Fruit fly (Drosophila melanogaster): Measurements from ENCODE around the gene Rca1.

Gene Rca1

DNA sequence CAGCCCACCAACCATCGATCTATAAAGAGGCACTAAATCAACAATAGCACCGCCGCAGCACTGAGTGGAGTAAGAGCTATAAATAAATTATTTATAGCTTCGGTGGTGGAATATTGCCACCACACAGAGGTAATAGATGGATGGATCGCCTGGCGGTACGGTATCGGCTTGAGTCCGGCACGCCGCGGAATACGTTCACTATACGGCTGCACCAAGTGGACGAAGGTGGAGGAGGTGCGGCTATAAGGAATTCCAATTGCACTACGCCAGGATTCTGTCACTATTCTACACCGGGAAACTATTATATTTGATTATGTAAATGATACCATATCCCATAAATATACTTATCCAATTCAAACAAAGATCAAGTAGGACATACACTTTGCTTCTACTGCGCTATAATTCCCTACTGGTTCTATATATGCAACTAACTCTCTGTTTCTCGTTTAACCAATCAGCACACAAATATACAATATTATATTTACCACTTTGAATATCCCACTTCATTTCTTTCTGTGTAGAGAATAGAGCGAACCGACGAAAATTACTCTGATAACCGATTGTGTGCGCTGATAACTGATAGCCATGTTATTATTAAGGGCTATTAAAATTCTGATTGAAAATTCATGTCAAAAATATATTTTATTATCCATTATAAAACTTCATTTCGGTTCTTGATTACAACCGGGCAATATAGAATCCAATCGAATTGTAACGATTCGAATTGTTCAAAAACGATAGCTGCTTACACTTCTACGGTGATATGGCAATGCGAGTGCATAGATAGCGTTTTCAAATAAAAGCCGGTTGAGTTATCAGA lies 32.7 kb upstream of the Rca1 start (continued):
- TF ChIP-seq CG33557 (GFP tag; optimal IDR thresholded peaks at IDR 0.05) (no peak), her (GFP tag; optimal IDR thresholded peaks at IDR 0.05) (no peak), HLH4C (GFP tag; IDR thresholded peaks at IDR 0.05; ENCODE audit: partially characterized antibody) (no peak), jumu (GFP tag; optimal IDR thresholded peaks at IDR 0.05) (no peak), Xbp1 (GFP tag; optimal IDR thresholded peaks at IDR 0.05) (peak; percentile 33), Med (GFP tag) (peak; percentile 28), gcm (GFP tag; optimal IDR thresholded peaks at IDR 0.05) (no peak), CG2678 (tag; optimal IDR thresholded peaks at IDR 0.05) (peak; percentile 67), abd-A (tag; optimal IDR thresholded peaks at IDR 0.05) (no peak), CG10431 (GFP tag; optimal IDR thresholded peaks at IDR 0.05) (peak; percentile 9), CG16815 (GFP tag; optimal IDR thresholded peaks at IDR 0.05) (peak; percentile 36), CG15696 (tag; optimal IDR thresholded peaks at IDR 0.05) (peak; percentile 26), CrebB (tag; optimal IDR thresholded peaks at IDR 0.05) (no peak), HLH54F (GFP tag; optimal IDR thresholded peaks at IDR 0.05) (no peak), CG43689 (GFP tag; IDR thresholded peaks at IDR 0.05) (no peak), CG10366 (GFP tag; IDR thresholded peaks at IDR 0.05) (no peak; the same call in 1 of the 2 replicates), Gug (GFP tag; IDR thresholded peaks at IDR 0.05) (no peak; the same call in 3 of the 4 replicates), CG4707 (GFP tag; optimal IDR thresholded peaks at IDR 0.05) (no peak), Bteb2 (GFP tag; optimal IDR thresholded peaks at IDR 0.05) (no peak), CG8281 (tag; optimal IDR thresholded peaks at IDR 0.05) (no peak), ems (GFP tag; optimal IDR thresholded peaks at IDR 0.05) (no peak), CG30020 (tag; optimal IDR thresholded peaks at IDR 0.05) (no peak), Lhr (GFP tag; optimal IDR thresholded peaks at IDR 0.05) (no peak), CG4424 (GFP tag; optimal IDR thresholded peaks at IDR 0.05) (peak; percentile 57), CG1832 (GFP tag; optimal IDR thresholded peaks at IDR 0.05) (no peak), schlank (tag; optimal IDR thresholded peaks at IDR 0.05) (no peak), CG8924 (tag; optimal IDR thresholded peaks at IDR 0.05) (peak; percentile 40), wor (GFP tag; IDR thresholded peaks at IDR 0.05) (peak; percentile 16; the same call in 1 of the 2 replicates), CG12299 (tag; optimal IDR thresholded peaks at IDR 0.05) (no peak), Ptx1 (GFP tag; IDR thresholded peaks at IDR 0.05) (peak; percentile 29; the same call in 1 of the 2 replicates), pho (GFP tag; optimal IDR thresholded peaks at IDR 0.05) (no peak), ERR (GFP tag; optimal IDR thresholded peaks at IDR 0.05) (no peak), CG6765 (GFP tag; optimal IDR thresholded peaks at IDR 0.05) (no peak), hth (optimal IDR thresholded peaks at IDR 0.05) (no peak), Rx (GFP tag; IDR thresholded peaks at IDR 0.05) (no peak), Dip2 (GFP tag; IDR thresholded peaks at IDR 0.05) (no peak), CG3281 (GFP tag; optimal IDR thresholded peaks at IDR 0.05) (no peak), Atf3 (GFP tag; optimal IDR thresholded peaks at IDR 0.05) (no peak), gfzf (GFP tag; optimal IDR thresholded peaks at IDR 0.05) (no peak), CG6654 (GFP tag; optimal IDR thresholded peaks at IDR 0.05) (no peak), CG10462 (GFP tag; optimal IDR thresholded peaks at IDR 0.05) (no peak), CG17612 (GFP tag; IDR thresholded peaks at IDR 0.05) (no peak), yki (optimal IDR thresholded peaks at IDR 0.05) (no peak), Hmr (GFP tag; optimal IDR thresholded peaks at IDR 0.05) (no peak), Kr (GFP tag; optimal IDR thresholded peaks at IDR 0.05) (no peak), Sry-β (GFP tag; optimal IDR thresholded peaks at IDR 0.05) (no peak), sna (GFP tag; IDR thresholded peaks at IDR 0.05; ENCODE audit: partially characterized antibody) (no peak), amos (GFP tag; IDR thresholded peaks at IDR 0.05; ENCODE audit: partially characterized antibody) (no peak), CG6254 (GFP tag; optimal IDR thresholded peaks at IDR 0.05) (peak; percentile 37), lilli (GFP tag; optimal IDR thresholded peaks at IDR 0.05) (peak; percentile 38)

All from whole organism, embryonic.